Worm (Caenorhabditis elegans) whole organism, L4/young adult: ENCODE results near the gene puf-12.

Experiments used
- W03F9.2 ChIP-seq: fragments of 150-350 bp; optimal IDR thresholded peaks from 2 replicates; lab custom pipeline; 2014; ENCODE audit warnings: missing biosample characterization, missing genetic modification characterization
- dao-5 ChIP-seq: sonication (generic microtip); optimal IDR thresholded peaks from 2 replicates; lab custom pipeline; 2016; ENCODE audit warnings: missing genotype, missing genetic modification characterization, moderate library complexity, missing compliant biosample characterization
- him-1 ChIP-seq: sonication (generic microtip); optimal IDR thresholded peaks from 2 replicates; lab custom pipeline; 2016; ENCODE audit warnings: missing genotype, missing genetic modification reagents, missing genetic modification characterization, missing compliant biosample characterization

ce11 chrII:10095224-10095623 is 4.9 kb upstream of the puf-12 start:
- TF ChIP-seq him-1 (no peak), W03F9.2 (no peak), dao-5 (no peak)
